Worm (Caenorhabditis elegans): ENCODE data around the gene srh-219.

DNA sequence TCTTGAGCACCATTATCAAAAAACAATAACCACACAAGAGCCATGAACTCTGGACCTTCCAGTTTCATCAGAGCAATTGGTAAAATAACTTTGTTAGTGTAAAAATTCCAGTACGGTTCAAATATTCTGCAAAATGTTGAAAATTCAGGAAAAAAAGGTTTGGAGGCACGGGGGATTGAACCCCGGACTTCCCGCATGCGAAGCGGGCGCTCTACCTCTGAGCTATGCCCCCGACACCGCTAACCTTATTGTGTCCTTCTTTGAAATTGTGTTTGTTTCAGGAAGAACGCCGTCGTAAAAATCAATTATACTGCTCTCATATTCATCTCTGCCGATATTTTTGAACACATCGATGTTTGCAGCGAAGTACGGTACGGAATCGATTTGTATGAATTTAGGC is 15.4 kb upstream of the srh-219 start:
- TF ChIP-seq nhr-76 (tag; optimal IDR thresholded peaks at IDR 0.05) (no peak), ces-1 (GFP tag; optimal IDR thresholded peaks at IDR 0.05) (no peak), unc-120 (tag; optimal IDR thresholded peaks at IDR 0.05; ENCODE audit: poor library complexity, severe bottlenecking) (no peak), pha-4 (tag; optimal IDR thresholded peaks at IDR 0.05) (no peak), mls-2 (tag; optimal IDR thresholded peaks at IDR 0.05) (no peak)

Measured in whole organism, mixed stage, embryonic.